Worm (Caenorhabditis elegans) whole organism, L3 larva: Measurements from ENCODE around the gene lpl-1.

ENCODE experiments used
- ama-1 ChIP-seq: fragments of 150-350 bp; optimal IDR thresholded peaks from 2 replicates; lab custom pipeline; 2018
- daf-12 ChIP-seq: fragments of 150-350 bp; optimal IDR thresholded peaks from 2 replicates; lab custom pipeline; 2014; ENCODE audit warnings: missing biosample characterization, missing genetic modification reagents, missing genetic modification characterization
- fkh-10 ChIP-seq: sonication (generic microtip); optimal IDR thresholded peaks from 2 replicates; lab custom pipeline; 2017; ENCODE audit warnings: missing biosample characterization, missing genetic modification reagents, missing genetic modification characterization
- fos-1 ChIP-seq: fragments of 150-350 bp; optimal IDR thresholded peaks from 2 replicates; lab custom pipeline; 2014; ENCODE audit warnings: missing biosample characterization, missing genetic modification characterization
- jun-1 ChIP-seq: fragments of 150-350 bp; optimal IDR thresholded peaks from 2 replicates; lab custom pipeline; 2014; ENCODE audit warnings: missing biosample characterization, missing genetic modification reagents, missing genetic modification characterization
- nhr-25 ChIP-seq: sonication (generic microtip); optimal IDR thresholded peaks from 2 replicates; lab custom pipeline; 2017; ENCODE audit warnings: missing biosample characterization, missing genetic modification characterization
- nhr-77 ChIP-seq: fragments of 150-350 bp; optimal IDR thresholded peaks from 2 replicates; lab custom pipeline; 2014; ENCODE audit warnings: missing biosample characterization, missing genetic modification characterization
- sea-2 ChIP-seq: fragments of 150-350 bp; sonication (generic microtip); optimal IDR thresholded peaks from 4 replicates; lab custom pipeline; 2014; ENCODE audit warnings: missing biosample characterization, missing genetic modification reagents, missing genetic modification characterization
- skn-1 ChIP-seq: fragments of 150-350 bp; optimal IDR thresholded peaks from 2 replicates; lab custom pipeline; 2014; ENCODE audit warnings: missing biosample characterization, missing genetic modification characterization
- snpc-4 ChIP-seq: fragments of 150-350 bp; optimal IDR thresholded peaks from 2 replicates; lab custom pipeline; 2014; ENCODE audit warnings: missing biosample characterization, missing genetic modification characterization
- ztf-4 ChIP-seq: fragments of 150-350 bp; optimal IDR thresholded peaks from 2 replicates; lab custom pipeline; 2014; ENCODE audit warnings: missing biosample characterization, missing genetic modification characterization

- TF ChIP-seq fkh-10 (no peak), ztf-4 (tag; lab: Kevin White, UChicago) (no peak), nhr-25 (no peak), snpc-4 (tag; lab: Kevin White, UChicago) (no peak), ama-1 (lab: Kevin White, UChicago) (no peak), skn-1 (tag; lab: Kevin White, UChicago) (no peak), fos-1 (tag; lab: Kevin White, UChicago) (no peak), daf-12 (tag; lab: Kevin White, UChicago) (no peak), sea-2 (GFP tag; lab: Kevin White, UChicago) (no peak), jun-1 (tag; lab: Kevin White, UChicago) (no peak), nhr-77 (tag; lab: Kevin White, UChicago) (no peak)
Measured at ce11 chrIV:9078469-9078868, 15.4 kb downstream of the lpl-1 start, which contains the start of gene mans-4.
